Worm (Caenorhabditis elegans): Measurements from ENCODE around the gene zmp-1.

DNA sequence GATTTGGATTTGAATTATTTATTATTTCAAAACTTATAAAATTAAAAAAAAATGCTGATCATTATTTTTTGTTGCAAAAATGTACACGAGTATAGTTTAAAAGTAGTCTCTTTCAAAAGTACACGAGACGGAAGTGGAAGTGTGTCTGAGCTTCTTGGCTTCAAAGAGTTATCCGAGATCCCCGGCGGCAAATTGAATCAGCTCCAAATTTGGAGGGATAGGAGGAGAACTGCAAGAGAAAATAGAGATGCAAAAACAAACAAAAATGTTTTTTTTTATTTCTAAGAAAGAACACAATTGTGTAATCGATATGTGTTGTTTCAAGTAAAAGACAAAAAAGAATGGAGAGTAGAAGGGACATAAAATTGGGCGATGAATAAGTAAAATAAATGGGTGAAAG lies 30.2 kb downstream of the zmp-1 start:
- no peak for TF ChIP-seq nhr-77 (tag; optimal IDR thresholded peaks at IDR 0.05)
- no peak for TF ChIP-seq ceh-8 (GFP tag; optimal IDR thresholded peaks at IDR 0.05)
- TF ChIP-seq unc-130 (tag; optimal IDR thresholded peaks at IDR 0.05): no peak
- TF ChIP-seq vab-15 (tag; optimal IDR thresholded peaks at IDR 0.05): no peak
- no peak for TF ChIP-seq nhr-11 (tag; optimal IDR thresholded peaks at IDR 0.05)
- no peak for TF ChIP-seq ceh-82 (tag; optimal IDR thresholded peaks at IDR 0.05)
- TF ChIP-seq tlp-1 (tag; optimal IDR thresholded peaks at IDR 0.05): no peak

Measured in whole organism, L1 larva.